Worm (Caenorhabditis elegans): Measurements from ENCODE around the gene R08E5.4.

R08E5.4 gene

DNA sequence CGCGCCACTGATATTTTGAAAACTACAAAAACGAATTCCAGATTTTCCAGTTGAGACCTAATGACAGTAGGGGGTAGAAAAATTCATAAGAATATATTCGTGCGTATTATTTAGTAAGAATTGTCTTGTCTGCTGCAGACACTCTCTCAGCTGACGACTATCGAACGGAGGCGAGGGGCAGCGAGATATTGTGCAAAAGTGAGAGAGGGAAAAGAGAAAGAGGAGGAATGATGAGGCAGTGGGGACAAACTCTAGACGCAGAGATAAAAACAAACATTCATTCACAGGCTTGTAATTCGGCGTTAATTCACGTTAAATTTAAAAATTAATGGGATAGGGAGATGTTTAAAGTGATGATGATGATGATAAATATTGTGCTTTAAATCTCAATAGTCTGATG, 11.5 kb upstream of the R08E5.4 start, which contains the start of gene gid-7 (continued):
- TF ChIP-seq nhr-71 (tag; optimal IDR thresholded peaks at IDR 0.05): no peak
- no peak for TF ChIP-seq lin-14 (GFP tag; optimal IDR thresholded peaks at IDR 0.05)
- TF ChIP-seq nhr-237 (tag; optimal IDR thresholded peaks at IDR 0.05): no peak
- TF ChIP-seq fkh-4 (tag; optimal IDR thresholded peaks at IDR 0.05; ENCODE audit: borderline replicate concordance): no peak
- no peak for TF ChIP-seq tlp-1 (tag; optimal IDR thresholded peaks at IDR 0.05)
- peak; percentile 54 for TF ChIP-seq swsn-7 (tag; optimal IDR thresholded peaks at IDR 0.05)
- no peak for TF ChIP-seq unc-30 (tag; optimal IDR thresholded peaks at IDR 0.05)
- peak; percentile 66 for TF ChIP-seq nhr-85 (tag)
- TF ChIP-seq unc-86 (tag; optimal IDR thresholded peaks at IDR 0.05): peak; percentile 33
- TF ChIP-seq aly-2 (tag; optimal IDR thresholded peaks at IDR 0.05): no peak
- no peak for TF ChIP-seq zip-4 (GFP tag; optimal IDR thresholded peaks at IDR 0.05)
- TF ChIP-seq zag-1 (tag; optimal IDR thresholded peaks at IDR 0.05): no peak
- no peak for TF ChIP-seq hlh-17 (GFP tag; optimal IDR thresholded peaks at IDR 0.05; ENCODE audit: borderline replicate concordance)
- peak; percentile 4 for TF ChIP-seq nhr-11 (tag; optimal IDR thresholded peaks at IDR 0.05)
- TF ChIP-seq unc-98 (GFP tag; IDR thresholded peaks at IDR 0.05): no peak
- no peak for TF ChIP-seq ces-1 (GFP tag; optimal IDR thresholded peaks at IDR 0.05)
- TF ChIP-seq jun-1 (tag; optimal IDR thresholded peaks at IDR 0.05): no peak
- no peak for TF ChIP-seq ceh-8 (GFP tag; optimal IDR thresholded peaks at IDR 0.05)
- TF ChIP-seq mab-9 (GFP tag; IDR thresholded peaks at IDR 0.05): no peak
- TF ChIP-seq nhr-19 (GFP tag; conservative IDR thresholded peaks at IDR 0.05): no peak
- TF ChIP-seq isw-1 (GFP tag; IDR thresholded peaks at IDR 0.05): no peak
- TF ChIP-seq fos-1 (tag; optimal IDR thresholded peaks at IDR 0.05): no peak
- no peak for TF ChIP-seq vab-15 (tag; optimal IDR thresholded peaks at IDR 0.05)
- TF ChIP-seq egl-13 (tag; optimal IDR thresholded peaks at IDR 0.05): no peak
- peak; percentile 40 for TF ChIP-seq nhr-47 (tag; optimal IDR thresholded peaks at IDR 0.05)
- TF ChIP-seq sox-4 (tag; optimal IDR thresholded peaks at IDR 0.05): no peak
- no peak for TF ChIP-seq nhr-76 (tag; optimal IDR thresholded peaks at IDR 0.05)
- TF ChIP-seq fkh-10 (GFP tag; optimal IDR thresholded peaks at IDR 0.05): no peak
- peak; percentile 35 for TF ChIP-seq xbp-1 (tag; optimal IDR thresholded peaks at IDR 0.05)
- peak; percentile 59 for TF ChIP-seq nhr-20 (tag; optimal IDR thresholded peaks at IDR 0.05)

DNA sequence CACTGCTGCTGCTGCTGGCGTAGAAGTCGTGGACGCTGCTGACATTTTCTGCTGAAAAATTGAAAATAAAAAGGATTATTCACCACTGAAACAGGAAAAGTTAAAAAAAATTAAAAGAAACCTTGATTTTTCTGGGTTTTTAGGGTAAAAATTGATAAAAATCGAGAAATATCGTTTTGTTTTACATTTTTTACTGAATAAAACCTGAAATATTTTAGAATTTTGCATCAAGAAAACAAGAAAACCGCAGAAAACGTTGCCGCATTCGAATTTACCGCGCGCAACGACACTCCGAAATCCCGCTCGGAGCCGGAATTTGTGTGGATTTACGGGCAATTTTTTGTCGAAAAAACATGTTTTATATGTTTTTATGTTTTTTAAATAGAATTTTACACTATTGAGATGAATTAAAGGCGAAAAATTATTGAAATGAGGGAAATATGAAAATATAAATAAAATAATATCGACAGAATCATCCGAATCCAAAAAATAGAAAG, 8.9 kb upstream of the R08E5.4 start, which contains the start of gene chk-1:
Gene chk-1 (minus strand): TSS at position 51 of the 497 bp plus-strand sequence.
- TF ChIP-seq dsc-1 (tag; optimal IDR thresholded peaks at IDR 0.05) (peak; percentile 48), pax-3 (tag; optimal IDR thresholded peaks at IDR 0.05) (no peak), ama-1 (optimal IDR thresholded peaks at IDR 0.05) (no peak), rnt-1 (tag; optimal IDR thresholded peaks at IDR 0.05) (peak; percentile 82), isw-1 (GFP tag; IDR thresholded peaks at IDR 0.05) (peak; percentile 25), fos-1 (tag; optimal IDR thresholded peaks at IDR 0.05) (no peak), ztf-4 (tag; optimal IDR thresholded peaks at IDR 0.05) (no peak), snu-23 (GFP tag; optimal IDR thresholded peaks at IDR 0.05) (peak; percentile 76), C34B4.2 (tag; optimal IDR thresholded peaks at IDR 0.05) (no peak), nhr-20 (tag; optimal IDR thresholded peaks at IDR 0.05) (peak; percentile 69), dpl-1 (GFP tag; optimal IDR thresholded peaks at IDR 0.05) (peak; percentile 92 to 96 (median 94)), F16B12.6 (tag; optimal IDR thresholded peaks at IDR 0.05) (peak; percentile 43), fkh-4 (tag; optimal IDR thresholded peaks at IDR 0.05; ENCODE audit: borderline replicate concordance) (no peak), vab-15 (tag; optimal IDR thresholded peaks at IDR 0.05) (no peak), C04F5.9 (tag; optimal IDR thresholded peaks at IDR 0.05) (no peak), ceh-88 (GFP tag; IDR thresholded peaks at IDR 0.05) (no peak), nhr-90 (tag; optimal IDR thresholded peaks at IDR 0.05; ENCODE audit: poor library complexity) (peak; percentile 48), jun-1 (tag; optimal IDR thresholded peaks at IDR 0.05) (peak; percentile 6), xbp-1 (tag; optimal IDR thresholded peaks at IDR 0.05) (peak; percentile 67), lin-15B (tag; optimal IDR thresholded peaks at IDR 0.05) (peak; percentile 72), nhr-84 (tag; optimal IDR thresholded peaks at IDR 0.05) (no peak), nhr-237 (tag; optimal IDR thresholded peaks at IDR 0.05) (no peak), nhr-19 (GFP tag; conservative IDR thresholded peaks at IDR 0.05) (peak; percentile 60), fkh-10 (GFP tag; optimal IDR thresholded peaks at IDR 0.05) (peak; percentile 12), swsn-7 (tag; optimal IDR thresholded peaks at IDR 0.05) (peak; percentile 71), nhr-11 (tag; optimal IDR thresholded peaks at IDR 0.05) (no peak), unc-30 (tag; optimal IDR thresholded peaks at IDR 0.05) (no peak), lsy-2 (tag; optimal IDR thresholded peaks at IDR 0.05) (peak; percentile 66 to 83), unc-98 (GFP tag; IDR thresholded peaks at IDR 0.05) (no peak), nhr-85 (tag) (peak; percentile 77), skn-1 (tag; optimal IDR thresholded peaks at IDR 0.05) (peak; percentile 88), mep-1 (tag; optimal IDR thresholded peaks at IDR 0.05) (peak; percentile 87), sox-4 (tag; optimal IDR thresholded peaks at IDR 0.05) (no peak), egl-27 (tag; optimal IDR thresholded peaks at IDR 0.05) (no peak), hpl-2 (GFP tag; optimal IDR thresholded peaks at IDR 0.05) (no peak), fkh-8 (tag; optimal IDR thresholded peaks at IDR 0.05) (peak; percentile 69), egl-13 (tag; optimal IDR thresholded peaks at IDR 0.05) (peak; percentile 46)
